Worm (Caenorhabditis elegans) whole organism, L3 larva: Measurements from ENCODE around the gene F20G2.2.

Experiments used
- ZK546.5 ChIP-seq: sonication (generic microtip); optimal IDR thresholded peaks from 2 replicates; lab custom pipeline; 2017; ENCODE audit warnings: missing biosample characterization, missing genetic modification characterization
- ama-1 ChIP-seq: fragments of 150-350 bp; optimal IDR thresholded peaks from 2 replicates; lab custom pipeline; 2018
- daf-12 ChIP-seq: fragments of 150-350 bp; optimal IDR thresholded peaks from 2 replicates; lab custom pipeline; 2014; ENCODE audit warnings: missing biosample characterization, missing genetic modification reagents, missing genetic modification characterization
- egl-5 ChIP-seq: fragments of 150-350 bp; optimal IDR thresholded peaks from 2 replicates; lab custom pipeline; 2017; ENCODE audit warnings: missing biosample characterization, missing genetic modification reagents, missing genetic modification characterization, inconsistent platforms
- fkh-10 ChIP-seq: sonication (generic microtip); optimal IDR thresholded peaks from 2 replicates; lab custom pipeline; 2017; ENCODE audit warnings: missing biosample characterization, missing genetic modification reagents, missing genetic modification characterization
- nhr-12 ChIP-seq: fragments of 150-350 bp; optimal IDR thresholded peaks from 2 replicates; lab custom pipeline; 2014; ENCODE audit warnings: missing biosample characterization, missing genetic modification characterization
- nhr-28 ChIP-seq: fragments of 150-350 bp; optimal IDR thresholded peaks from 2 replicates; lab custom pipeline; 2014; ENCODE audit warnings: missing biosample characterization, missing genetic modification characterization
- nhr-43 ChIP-seq: sonication (generic microtip); optimal IDR thresholded peaks from 2 replicates; lab custom pipeline; 2016; ENCODE audit warnings: mild to moderate bottlenecking, missing genetic modification characterization, missing compliant biosample characterization; ENCODE audit not compliant: poor library complexity, severe bottlenecking
- nhr-77 ChIP-seq: fragments of 150-350 bp; optimal IDR thresholded peaks from 2 replicates; lab custom pipeline; 2014; ENCODE audit warnings: missing biosample characterization, missing genetic modification characterization
- pha-4 ChIP-seq: fragments of 150-350 bp; optimal IDR thresholded peaks from 2 replicates; lab custom pipeline; 2014; ENCODE audit warnings: missing biosample characterization, missing genetic modification reagents, missing genetic modification characterization
- snpc-4 ChIP-seq: fragments of 150-350 bp; optimal IDR thresholded peaks from 2 replicates; lab custom pipeline; 2014; ENCODE audit warnings: missing biosample characterization, missing genetic modification characterization
- ztf-11 ChIP-seq: fragments of 150-350 bp; optimal IDR thresholded peaks from 2 replicates; lab custom pipeline; 2014; ENCODE audit warnings: missing biosample characterization, missing genetic modification characterization
- ztf-4 ChIP-seq: fragments of 150-350 bp; optimal IDR thresholded peaks from 2 replicates; lab custom pipeline; 2014; ENCODE audit warnings: missing biosample characterization, missing genetic modification characterization

F20G2.2 gene

DNA sequence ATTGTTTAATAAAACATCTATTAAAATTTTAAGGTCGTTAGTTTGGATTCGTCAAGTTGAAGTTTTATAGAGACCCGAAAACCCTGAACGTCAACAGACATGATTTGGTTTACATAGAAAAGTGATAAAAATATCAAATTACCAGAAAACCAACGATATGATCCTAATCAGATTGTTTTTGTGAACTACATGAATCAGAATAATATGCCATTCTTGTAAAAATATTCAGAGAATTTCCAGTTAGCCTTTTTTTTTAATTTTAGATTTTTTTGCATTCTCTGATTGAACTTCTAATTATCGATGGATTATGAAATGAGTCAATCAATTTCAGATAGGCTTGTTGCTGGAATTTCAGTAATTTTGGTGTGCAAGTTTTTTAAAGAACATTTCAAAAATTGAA, 45.1 kb downstream of the F20G2.2 start, which contains the start of gene srx-96:
Gene srx-96 (plus strand): TSS at position 301 of the 400 bp plus-strand sequence.
- TF ChIP-seq snpc-4 (tag; lab: Kevin White, UChicago) (no peak), nhr-12 (no peak), ama-1 (lab: Kevin White, UChicago) (no peak), ztf-11 (tag; lab: Kevin White, UChicago) (no peak)

DNA sequence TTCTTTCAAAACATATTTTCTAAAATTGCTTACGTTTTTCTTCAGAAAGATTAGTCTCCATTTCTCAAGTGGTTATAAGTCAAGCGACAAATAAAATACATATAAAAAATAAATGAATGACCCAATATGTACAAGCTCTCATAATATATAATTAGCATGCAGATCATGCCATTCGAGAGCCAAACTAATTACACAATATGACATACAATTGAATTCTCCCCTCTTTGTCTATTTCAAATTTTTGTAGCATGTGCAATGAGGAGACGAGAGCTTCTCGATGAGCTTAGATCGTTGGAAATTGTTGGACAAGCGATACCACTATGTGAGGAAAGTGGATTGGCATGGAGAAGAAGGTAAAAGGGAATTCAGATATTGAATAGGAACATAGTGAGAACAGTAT, 48.9 kb downstream of the F20G2.2 start, which contains the start of gene hlh-34:
Gene hlh-34 (minus strand): TSS at position 101 of the 400 bp plus-strand sequence.
- TF ChIP-seq egl-5 (tag; lab: Kevin White, UChicago): no peak
- no peak for TF ChIP-seq pha-4 (tag; lab: Kevin White, UChicago)
- TF ChIP-seq daf-12: no peak
- TF ChIP-seq nhr-43: no peak
- no peak for TF ChIP-seq nhr-28 (tag; lab: Kevin White, UChicago)
- TF ChIP-seq fkh-10 (GFP tag; lab: Kevin White, UChicago): no peak
- TF ChIP-seq ZK546.5 (tag; lab: Kevin White, UChicago): no peak
- no peak for TF ChIP-seq ztf-4 (tag; lab: Kevin White, UChicago)
- TF ChIP-seq nhr-77 (tag; lab: Kevin White, UChicago): no peak
